Worm (Caenorhabditis elegans) whole organism, L3 larva: ENCODE data around the gene ugt-55.
A peak's percentile ranks its signal among the peaks of the same experiment; 100 is the strongest.

ENCODE experiments used
- R02D3.7 ChIP-seq: fragments of 150-350 bp; optimal IDR thresholded peaks from 2 replicates; lab custom pipeline; 2014; ENCODE audit warnings: missing biosample characterization, missing genetic modification characterization
- ZK546.5 ChIP-seq: sonication (generic microtip); optimal IDR thresholded peaks from 2 replicates; lab custom pipeline; 2017; ENCODE audit warnings: missing biosample characterization, missing genetic modification characterization
- aly-2 ChIP-seq: fragments of 150-350 bp; optimal IDR thresholded peaks from 2 replicates; lab custom pipeline; 2014; ENCODE audit warnings: missing biosample characterization, missing genetic modification characterization
- ama-1 ChIP-seq: fragments of 150-350 bp; optimal IDR thresholded peaks from 2 replicates; lab custom pipeline; 2018
- ceh-16 ChIP-seq: sonication (generic microtip); optimal IDR thresholded peaks from 2 replicates; lab custom pipeline; 2017; ENCODE audit warnings: missing biosample characterization, missing genetic modification characterization
- ceh-28 ChIP-seq: fragments of 150-350 bp; optimal IDR thresholded peaks from 2 replicates; lab custom pipeline; 2014; ENCODE audit warnings: missing biosample characterization, missing genetic modification reagents, missing genetic modification characterization
- ceh-82 ChIP-seq: fragments of 150-350 bp; optimal IDR thresholded peaks from 2 replicates; lab custom pipeline; 2014; ENCODE audit warnings: missing biosample characterization, missing genetic modification characterization
- ceh-9 ChIP-seq: sonication (generic microtip); optimal IDR thresholded peaks from 2 replicates; lab custom pipeline; 2018; ENCODE audit warnings: missing biosample characterization, missing genetic modification characterization
- daf-12 ChIP-seq: fragments of 150-350 bp; optimal IDR thresholded peaks from 2 replicates; lab custom pipeline; 2014; ENCODE audit warnings: missing biosample characterization, missing genetic modification reagents, missing genetic modification characterization
- egl-27 ChIP-seq: sonication (generic microtip); optimal IDR thresholded peaks from 4 replicates; lab custom pipeline; 2017; ENCODE audit warnings: missing biosample characterization, missing genetic modification reagents, missing genetic modification characterization
- egl-5 ChIP-seq: fragments of 150-350 bp; optimal IDR thresholded peaks from 2 replicates; lab custom pipeline; 2017; ENCODE audit warnings: missing biosample characterization, missing genetic modification reagents, missing genetic modification characterization, inconsistent platforms
- elt-2 ChIP-seq: sonication (generic microtip); optimal IDR thresholded peaks from 2 replicates; lab custom pipeline; 2016; ENCODE audit warnings: missing genetic modification reagents, mild to moderate bottlenecking, missing genetic modification characterization, missing compliant biosample characterization
- elt-3 ChIP-seq, 3 experiments: fragments of 150-350 bp in 1 of 3; sonication (generic microtip) in 2 of 3; optimal IDR thresholded peaks; 2 replicates in 2 of 3; 4 replicates in 1 of 3; lab custom pipeline; 2014 to 2017; ENCODE audit warnings: missing biosample characterization in 3 of 3, missing genetic modification characterization in 3 of 3
- eor-1 ChIP-seq, 2 experiments: fragments of 150-350 bp; optimal IDR thresholded peaks; 2 replicates each; lab custom pipeline; 2014 to 2018; ENCODE audit warnings: missing biosample characterization in 2 of 2, missing genetic modification characterization in 2 of 2
- fkh-2 ChIP-seq: fragments of 150-350 bp; optimal IDR thresholded peaks from 2 replicates; lab custom pipeline; 2014; ENCODE audit warnings: missing biosample characterization, missing genetic modification reagents, missing genetic modification characterization
- fos-1 ChIP-seq: fragments of 150-350 bp; optimal IDR thresholded peaks from 2 replicates; lab custom pipeline; 2014; ENCODE audit warnings: missing biosample characterization, missing genetic modification characterization
- hmg-11 ChIP-seq: sonication (generic microtip); optimal IDR thresholded peaks from 2 replicates; lab custom pipeline; 2016; ENCODE audit warnings: missing genetic modification characterization, missing compliant biosample characterization
- lin-15B ChIP-seq: fragments of 150-350 bp; optimal IDR thresholded peaks from 2 replicates; lab custom pipeline; 2014; ENCODE audit warnings: missing biosample characterization, missing genetic modification characterization
- lsy-12 ChIP-seq: sonication (generic microtip); optimal IDR thresholded peaks from 2 replicates; lab custom pipeline; 2016; ENCODE audit warnings: mild to moderate bottlenecking, missing genetic modification characterization, missing compliant biosample characterization
- mdl-1 ChIP-seq: fragments of 150-350 bp; optimal IDR thresholded peaks from 2 replicates; lab custom pipeline; 2014; ENCODE audit warnings: missing biosample characterization, missing genetic modification characterization
- mml-1 ChIP-seq: fragments of 150-350 bp; sonication (generic microtip); optimal IDR thresholded peaks from 3 replicates; lab custom pipeline; 2014; ENCODE audit warnings: missing biosample characterization, missing genetic modification characterization
- nhr-11 ChIP-seq: fragments of 150-350 bp; optimal IDR thresholded peaks from 2 replicates; lab custom pipeline; 2014; ENCODE audit warnings: missing biosample characterization, missing genetic modification characterization
- nhr-12 ChIP-seq: fragments of 150-350 bp; optimal IDR thresholded peaks from 2 replicates; lab custom pipeline; 2014; ENCODE audit warnings: missing biosample characterization, missing genetic modification characterization
- nhr-23 ChIP-seq: fragments of 150-350 bp; optimal IDR thresholded peaks from 2 replicates; lab custom pipeline; 2014; ENCODE audit warnings: missing biosample characterization, missing genetic modification reagents, missing genetic modification characterization
- nhr-25 ChIP-seq: sonication (generic microtip); optimal IDR thresholded peaks from 2 replicates; lab custom pipeline; 2017; ENCODE audit warnings: missing biosample characterization, missing genetic modification characterization
- nhr-28 ChIP-seq: fragments of 150-350 bp; optimal IDR thresholded peaks from 2 replicates; lab custom pipeline; 2014; ENCODE audit warnings: missing biosample characterization, missing genetic modification characterization
- nhr-67 ChIP-seq: fragments of 150-350 bp; optimal IDR thresholded peaks from 2 replicates; lab custom pipeline; 2014; ENCODE audit warnings: missing biosample characterization, missing genetic modification characterization
- nhr-76 ChIP-seq: fragments of 150-350 bp; sonication (generic microtip); optimal IDR thresholded peaks from 5 replicates; lab custom pipeline; 2014; ENCODE audit warnings: missing biosample characterization, missing genetic modification characterization
- nhr-77 ChIP-seq: fragments of 150-350 bp; optimal IDR thresholded peaks from 2 replicates; lab custom pipeline; 2014; ENCODE audit warnings: missing biosample characterization, missing genetic modification characterization
- pha-4 ChIP-seq: fragments of 150-350 bp; optimal IDR thresholded peaks from 2 replicates; lab custom pipeline; 2014; ENCODE audit warnings: missing biosample characterization, missing genetic modification reagents, missing genetic modification characterization
- pqm-1 ChIP-seq: fragments of 150-350 bp; optimal IDR thresholded peaks from 2 replicates; lab custom pipeline; 2017; ENCODE audit warnings: missing biosample characterization, missing genetic modification characterization, inconsistent platforms
- sea-2 ChIP-seq: fragments of 150-350 bp; sonication (generic microtip); optimal IDR thresholded peaks from 4 replicates; lab custom pipeline; 2014; ENCODE audit warnings: missing biosample characterization, missing genetic modification reagents, missing genetic modification characterization
- skn-1 ChIP-seq: fragments of 150-350 bp; optimal IDR thresholded peaks from 2 replicates; lab custom pipeline; 2014; ENCODE audit warnings: missing biosample characterization, missing genetic modification characterization
- snpc-4 ChIP-seq: fragments of 150-350 bp; optimal IDR thresholded peaks from 2 replicates; lab custom pipeline; 2014; ENCODE audit warnings: missing biosample characterization, missing genetic modification characterization
- tbx-2 ChIP-seq: sonication (generic microtip); optimal IDR thresholded peaks from 2 replicates; lab custom pipeline; 2016; ENCODE audit warnings: mild to moderate bottlenecking, missing genetic modification characterization, missing compliant biosample characterization
- unc-39 ChIP-seq: sonication (generic microtip); optimal IDR thresholded peaks from 4 replicates; lab custom pipeline; 2017; ENCODE audit warnings: missing biosample characterization, missing genetic modification characterization
- unc-62 ChIP-seq: fragments of 150-350 bp; sonication (generic microtip); optimal IDR thresholded peaks from 4 replicates; lab custom pipeline; 2014; ENCODE audit warnings: missing biosample characterization, missing genetic modification reagents, missing genetic modification characterization
- zag-1 ChIP-seq: fragments of 150-350 bp; optimal IDR thresholded peaks from 2 replicates; lab custom pipeline; 2014; ENCODE audit warnings: missing biosample characterization, missing genetic modification characterization
- ztf-11 ChIP-seq: fragments of 150-350 bp; optimal IDR thresholded peaks from 2 replicates; lab custom pipeline; 2014; ENCODE audit warnings: missing biosample characterization, missing genetic modification characterization
- ztf-4 ChIP-seq: fragments of 150-350 bp; optimal IDR thresholded peaks from 2 replicates; lab custom pipeline; 2014; ENCODE audit warnings: missing biosample characterization, missing genetic modification characterization

Gene ugt-55

ce11 chrV:12300166-12300565 is 43.7 kb downstream of the ugt-55 start (continued):
- no peak for TF ChIP-seq unc-39 (tag; lab: Kevin White, UChicago)
- TF ChIP-seq lsy-12 = peak; percentile 2
- TF ChIP-seq elt-2 (tag; lab: Kevin White, UChicago) = peak; percentile 74
- TF ChIP-seq, all 47 proteins: peak for 19

- no peak for TF ChIP-seq ztf-11 (tag; lab: Kevin White, UChicago)
- TF ChIP-seq nhr-77 (tag; lab: Kevin White, UChicago) = no peak
- no peak for TF ChIP-seq eor-1 (tag; optimal IDR thresholded peaks at IDR 0.05; lab: Kevin White, UChicago)
- TF ChIP-seq unc-39 (tag; lab: Kevin White, UChicago) = no peak
- TF ChIP-seq ceh-82 (tag; lab: Kevin White, UChicago) = no peak
- TF ChIP-seq elt-2 (tag; lab: Kevin White, UChicago) = peak; percentile 75
- TF ChIP-seq fos-1 (tag; lab: Kevin White, UChicago) = no peak
- no peak for TF ChIP-seq egl-5
- no peak for TF ChIP-seq egl-27
- TF ChIP-seq zag-1 (tag; lab: Kevin White, UChicago) = no peak
- no peak for TF ChIP-seq ceh-28 (tag; lab: Kevin White, UChicago)
- TF ChIP-seq R02D3.7 (tag; lab: Kevin White, UChicago) = no peak
- no peak for TF ChIP-seq nhr-28
- TF ChIP-seq snpc-4 (tag; lab: Kevin White, UChicago) = no peak
- TF ChIP-seq ama-1 (lab: Kevin White, UChicago) = peak; percentile 3
- TF ChIP-seq nhr-12 (tag; lab: Kevin White, UChicago) = no peak
- TF ChIP-seq sea-2 = no peak
- no peak for TF ChIP-seq mml-1 (tag; lab: Kevin White, UChicago)
- TF ChIP-seq aly-2 (tag; lab: Kevin White, UChicago) = no peak
- TF ChIP-seq pqm-1 (tag; lab: Kevin White, UChicago) = peak; percentile 13
- TF ChIP-seq nhr-23 = peak; percentile 24
- no peak for TF ChIP-seq hmg-11 (tag; lab: Kevin White, UChicago)
- no peak for TF ChIP-seq nhr-11 (tag; lab: Kevin White, UChicago)
- TF ChIP-seq nhr-25 (tag; lab: Kevin White, UChicago) = peak; percentile 6
- TF ChIP-seq daf-12 (tag; lab: Kevin White, UChicago) = no peak
- TF ChIP-seq pha-4 (tag; lab: Kevin White, UChicago) = peak; percentile 73
- TF ChIP-seq mdl-1 (tag; lab: Kevin White, UChicago) = no peak
- no peak for TF ChIP-seq ZK546.5 (tag; lab: Kevin White, UChicago)
Measured at ce11 chrV:12300780-12301460, 44.4 kb downstream of the ugt-55 start.

- TF ChIP-seq elt-2 (tag; lab: Kevin White, UChicago) (peak; percentile 90), fkh-2 (tag; lab: Kevin White, UChicago) (no peak), ztf-4 (tag; lab: Kevin White, UChicago) (no peak), pha-4 (tag; lab: Kevin White, UChicago) (peak; percentile 12), pqm-1 (tag; lab: Kevin White, UChicago) (peak; percentile 63), tbx-2 (tag; lab: Kevin White, UChicago) (no peak)
Measured at ce11 chrV:12301985-12302591, 45.6 kb downstream of the ugt-55 start, which contains the start of the genes frm-7 and F55C5.17. TSS of gene frm-7 (plus strand) at chrV:12302484. TSS of gene F55C5.17 (plus strand) at chrV:12302541.

ce11 chrV:12303453-12304077 is 47.1 kb downstream of the ugt-55 start:
- peak; percentile 1 for TF ChIP-seq egl-27
- TF ChIP-seq pha-4 (tag; lab: Kevin White, UChicago) = peak; percentile 75
- no peak for TF ChIP-seq ceh-9
- peak; percentile 70 for TF ChIP-seq nhr-23
- peak; percentile 46 for TF ChIP-seq ceh-28 (tag; lab: Kevin White, UChicago)
- no peak for TF ChIP-seq unc-39 (tag; lab: Kevin White, UChicago)
- peak; percentile 42 for TF ChIP-seq ztf-11 (tag; lab: Kevin White, UChicago)
- peak; percentile 69 for TF ChIP-seq R02D3.7 (tag; lab: Kevin White, UChicago)
- peak; percentile 80 for TF ChIP-seq skn-1 (tag; lab: Kevin White, UChicago)
- TF ChIP-seq lsy-12 = peak; percentile 94
- peak; percentile 79 for TF ChIP-seq nhr-76 (tag; lab: Kevin White, UChicago)
- peak in 2 of 3 experiments; percentile 28 to 77 for TF ChIP-seq elt-3 (tag; optimal IDR thresholded peaks at IDR 0.05; lab: Kevin White, UChicago)
- TF ChIP-seq mml-1 (tag; lab: Kevin White, UChicago) = peak; percentile 5
- no peak for TF ChIP-seq fkh-2 (tag; lab: Kevin White, UChicago)
- peak; percentile 56 for TF ChIP-seq nhr-28
- no peak for TF ChIP-seq daf-12 (tag; lab: Kevin White, UChicago)
- TF ChIP-seq tbx-2 (tag; lab: Kevin White, UChicago) = peak; percentile 95
- TF ChIP-seq unc-62 = peak; percentile 13
- TF ChIP-seq nhr-12 (tag; lab: Kevin White, UChicago) = peak; percentile 4
- peak; percentile 75 for TF ChIP-seq nhr-77 (tag; lab: Kevin White, UChicago)
- peak; percentile 82 for TF ChIP-seq aly-2 (tag; lab: Kevin White, UChicago)
- no peak for TF ChIP-seq mdl-1 (tag; lab: Kevin White, UChicago)
- TF ChIP-seq ceh-82 (tag; lab: Kevin White, UChicago) = peak; percentile 94
- peak; percentile 26 for TF ChIP-seq nhr-11 (tag; lab: Kevin White, UChicago)
- TF ChIP-seq nhr-67 (tag; lab: Kevin White, UChicago) = peak; percentile 6
- TF ChIP-seq ZK546.5 (tag; lab: Kevin White, UChicago) = peak; percentile 7
- TF ChIP-seq lin-15B (tag; lab: Kevin White, UChicago) = peak; percentile 35
- TF ChIP-seq snpc-4 (tag; lab: Kevin White, UChicago) = no peak
- TF ChIP-seq ceh-16 = peak; percentile 37
- TF ChIP-seq ztf-4 (tag; lab: Kevin White, UChicago) = peak; percentile 71
